Worm (Caenorhabditis elegans): Measurements from ENCODE around the gene F35B12.10.

DNA sequence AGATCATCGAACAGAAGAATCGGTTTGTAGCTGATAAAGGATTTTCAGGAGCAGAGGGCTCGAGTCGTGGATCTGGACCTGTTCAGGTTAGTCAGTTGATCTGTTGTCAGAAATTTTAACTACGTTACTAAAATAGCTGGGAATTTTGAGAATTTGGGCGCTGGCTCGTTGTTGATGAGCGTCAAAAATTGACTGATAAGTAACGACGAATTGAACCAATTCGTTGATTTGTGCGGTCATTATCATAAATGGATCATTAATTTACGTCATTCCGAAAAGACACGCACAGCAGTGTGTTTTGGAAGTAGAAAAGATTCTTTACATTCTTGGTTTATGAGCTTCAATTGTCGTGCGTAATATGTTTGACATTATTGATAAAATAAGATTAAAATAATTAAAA lies 18.7 kb upstream of the F35B12.10 start:
- TF ChIP-seq nhr-77 (tag; optimal IDR thresholded peaks at IDR 0.05) (no peak), lsy-2 (tag; optimal IDR thresholded peaks at IDR 0.05) (no peak), blmp-1 (tag; optimal IDR thresholded peaks at IDR 0.05) (no peak), nhr-76 (tag; optimal IDR thresholded peaks at IDR 0.05) (no peak), lin-39 (tag; optimal IDR thresholded peaks at IDR 0.05) (no peak), pag-3 (tag; optimal IDR thresholded peaks at IDR 0.05; ENCODE audit: borderline replicate concordance, insufficient read depth) (no peak), F16B12.6 (tag; optimal IDR thresholded peaks at IDR 0.05) (no peak)
